Worm (Caenorhabditis elegans) whole organism, mixed stage, embryonic: Measurements from ENCODE around the gene str-37.

Source experiments
- drap-1 ChIP-seq: fragments of 200-800 bp; sonication (Bioruptor generic); optimal IDR thresholded peaks from 3 replicates; lab custom pipeline; 2018; ENCODE audit warnings: mild to moderate bottlenecking, missing genetic modification characterization, missing compliant biosample characterization
- elt-3 ChIP-seq: fragments of 150-350 bp; optimal IDR thresholded peaks from 2 replicates; lab custom pipeline; 2014; ENCODE audit warnings: missing biosample characterization, missing genetic modification characterization
- nhr-28 ChIP-seq: fragments of 150-350 bp; optimal IDR thresholded peaks from 2 replicates; lab custom pipeline; 2014; ENCODE audit warnings: missing biosample characterization, missing genetic modification characterization
- snpc-4 ChIP-seq: fragments of 150-350 bp; optimal IDR thresholded peaks from 2 replicates; lab custom pipeline; 2014; ENCODE audit warnings: missing biosample characterization, missing genetic modification characterization

DNA sequence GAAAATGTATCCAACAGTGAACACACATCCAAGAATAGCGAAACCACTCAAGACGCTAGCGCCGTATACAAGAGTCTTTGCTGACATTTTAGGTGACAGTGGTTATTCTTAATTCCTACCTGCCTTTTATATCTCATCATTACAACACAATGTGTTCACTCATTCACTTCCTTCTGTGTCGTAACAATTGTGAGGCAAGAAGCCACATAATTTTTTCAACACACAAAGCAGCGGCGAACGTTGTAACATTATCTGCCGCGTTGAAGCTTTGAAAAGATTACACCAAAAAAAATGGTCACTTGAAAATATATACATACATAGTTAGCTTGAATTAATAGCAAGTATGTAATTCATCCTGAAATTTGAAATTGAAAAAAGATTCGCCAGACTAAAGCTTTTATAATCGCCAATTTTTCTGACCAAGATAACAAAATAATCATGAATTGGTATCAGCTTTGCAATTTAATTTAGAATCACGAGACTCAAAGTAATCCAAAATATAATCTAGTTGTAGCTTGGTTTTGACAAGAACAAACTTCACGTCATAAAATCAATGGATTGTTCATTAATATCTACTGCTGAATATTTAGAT lies 9.6 kb upstream of the str-37 start, which contains the start of the genes col-161 and srh-18:
- TF ChIP-seq drap-1 (GFP tag; lab: Kevin White, UChicago), result no peak
- TF ChIP-seq snpc-4 (tag; lab: Kevin White, UChicago), result no peak
- no peak for TF ChIP-seq nhr-28 (tag; lab: Kevin White, UChicago)
- no peak for TF ChIP-seq elt-3 (tag; lab: Kevin White, UChicago)
